Worm (Caenorhabditis elegans) whole organism, late embryonic: ENCODE data around the gene tos-1.

ENCODE experiments used
- F13H6.1 ChIP-seq: sonication (generic microtip); optimal IDR thresholded peaks from 2 replicates; lab custom pipeline; 2016; ENCODE audit warnings: missing genetic modification characterization, missing compliant biosample characterization
- K02D7.2 ChIP-seq: sonication (generic microtip); optimal IDR thresholded peaks from 2 replicates; lab custom pipeline; 2017; ENCODE audit warnings: mild to moderate bottlenecking, missing genetic modification characterization, missing compliant biosample characterization
- K09A11.1 ChIP-seq: sonication (generic microtip); optimal IDR thresholded peaks from 2 replicates; lab custom pipeline; 2017; ENCODE audit warnings: antibody characterized with exemption, mild to moderate bottlenecking, missing genetic modification characterization, missing compliant biosample characterization; ENCODE audit not compliant: insufficient read depth
- T23F11.4 ChIP-seq: fragments of 200-800 bp; sonication (Bioruptor generic); optimal IDR thresholded peaks from 2 replicates; lab custom pipeline; 2018; ENCODE audit warnings: mild to moderate bottlenecking, missing genetic modification characterization, missing compliant biosample characterization
- Y22D7AL.16 ChIP-seq: sonication (generic microtip); optimal IDR thresholded peaks from 2 replicates; lab custom pipeline; 2016; ENCODE audit warnings: missing genetic modification characterization, missing compliant biosample characterization
- ama-1 ChIP-seq: fragments of 150-350 bp; optimal IDR thresholded peaks from 2 replicates; lab custom pipeline; 2014
- ceh-14 ChIP-seq: sonication (generic microtip); optimal IDR thresholded peaks from 2 replicates; lab custom pipeline; 2016; ENCODE audit warnings: missing genotype, missing genetic modification characterization, missing compliant biosample characterization
- ceh-2 ChIP-seq: sonication (generic microtip); optimal IDR thresholded peaks from 2 replicates; lab custom pipeline; 2016; ENCODE audit warnings: missing genotype, missing genetic modification characterization, missing compliant biosample characterization
- ceh-22 ChIP-seq: sonication (generic microtip); optimal IDR thresholded peaks from 2 replicates; lab custom pipeline; 2017; ENCODE audit warnings: missing biosample characterization, missing genetic modification characterization
- ceh-30 ChIP-seq: fragments of 150-350 bp; optimal IDR thresholded peaks from 2 replicates; lab custom pipeline; 2014; ENCODE audit warnings: missing biosample characterization, missing genetic modification characterization
- ceh-31 ChIP-seq: sonication (generic microtip); optimal IDR thresholded peaks from 2 replicates; lab custom pipeline; 2016; ENCODE audit warnings: missing genetic modification characterization, missing compliant biosample characterization
- ceh-45 ChIP-seq: fragments of 200-800 bp; sonication (Bioruptor generic); IDR thresholded peaks from 2 replicates; pipeline ENCODE4 v1.3.6; 2022; ENCODE audit warnings: missing genetic modification reagents, missing genetic modification characterization, missing compliant biosample characterization
- ceh-48 ChIP-seq: sonication (generic microtip); optimal IDR thresholded peaks from 2 replicates; lab custom pipeline; 2016; ENCODE audit warnings: missing genetic modification characterization, inconsistent platforms, missing compliant biosample characterization
- ceh-6 ChIP-seq: fragments of 200-800 bp; sonication (Bioruptor generic); optimal IDR thresholded peaks from 2 replicates; lab custom pipeline; 2018; ENCODE audit warnings: mild to moderate bottlenecking, missing genetic modification characterization, missing compliant biosample characterization
- ceh-9 ChIP-seq: sonication (generic microtip); optimal IDR thresholded peaks from 2 replicates; lab custom pipeline; 2016; ENCODE audit warnings: mild to moderate bottlenecking, missing genetic modification characterization, inconsistent platforms, missing compliant biosample characterization
- dmd-4 ChIP-seq: sonication (generic microtip); optimal IDR thresholded peaks from 2 replicates; lab custom pipeline; 2016; ENCODE audit warnings: borderline replicate concordance, missing genetic modification characterization, missing compliant biosample characterization
- ets-4 ChIP-seq: sonication (generic microtip); optimal IDR thresholded peaks from 2 replicates; lab custom pipeline; 2016; ENCODE audit warnings: missing genetic modification characterization, missing compliant biosample characterization
- fkh-10 ChIP-seq: fragments of 150-350 bp; optimal IDR thresholded peaks from 2 replicates; lab custom pipeline; 2014; ENCODE audit warnings: missing biosample characterization, missing genetic modification reagents, missing genetic modification characterization
- fkh-6 ChIP-seq: sonication (generic microtip); optimal IDR thresholded peaks from 2 replicates; lab custom pipeline; 2016; ENCODE audit warnings: missing genetic modification characterization, missing compliant biosample characterization
- gmeb-2 ChIP-seq: sonication (generic microtip); optimal IDR thresholded peaks from 2 replicates; lab custom pipeline; 2016; ENCODE audit warnings: missing genetic modification characterization, inconsistent platforms, missing compliant biosample characterization
- hlh-13 ChIP-seq: fragments of 200-800 bp; sonication (Bioruptor generic); optimal IDR thresholded peaks from 2 replicates; lab custom pipeline; 2018; ENCODE audit warnings: mild to moderate bottlenecking, missing genetic modification characterization, missing compliant biosample characterization
- hlh-15 ChIP-seq: sonication (generic microtip); optimal IDR thresholded peaks from 2 replicates; lab custom pipeline; 2016; ENCODE audit warnings: missing genetic modification characterization, missing compliant biosample characterization
- lin-11 ChIP-seq: fragments of 200-800 bp; sonication (Bioruptor generic); optimal IDR thresholded peaks from 2 replicates; lab custom pipeline; 2018; ENCODE audit warnings: mild to moderate bottlenecking, missing genetic modification characterization, missing compliant biosample characterization
- nfya-1 ChIP-seq: sonication (generic microtip); optimal IDR thresholded peaks from 2 replicates; lab custom pipeline; 2017; ENCODE audit warnings: missing genetic modification characterization, mild to moderate bottlenecking, missing compliant biosample characterization, antibody characterized with exemption, moderate library complexity
- nhr-11 ChIP-seq: fragments of 150-350 bp; optimal IDR thresholded peaks from 2 replicates; lab custom pipeline; 2014; ENCODE audit warnings: missing biosample characterization, missing genetic modification characterization
- nhr-232 ChIP-seq: sonication (generic microtip); optimal IDR thresholded peaks from 2 replicates; lab custom pipeline; 2016; ENCODE audit warnings: missing genetic modification characterization, missing compliant biosample characterization
- npax-4 ChIP-seq: sonication (generic microtip); optimal IDR thresholded peaks from 2 replicates; lab custom pipeline; 2016; ENCODE audit warnings: missing genetic modification characterization, missing compliant biosample characterization
- pag-3 ChIP-seq: sonication (generic microtip); optimal IDR thresholded peaks from 2 replicates; lab custom pipeline; 2016; ENCODE audit warnings: missing compliant biosample characterization, missing genetic modification characterization, borderline replicate concordance
- pat-9 ChIP-seq: fragments of 200-800 bp; sonication (Bioruptor generic); optimal IDR thresholded peaks from 2 replicates; lab custom pipeline; 2018; ENCODE audit warnings: mild to moderate bottlenecking, missing genetic modification characterization, moderate library complexity, missing compliant biosample characterization
- pax-1 ChIP-seq: fragments of 150-350 bp; optimal IDR thresholded peaks from 2 replicates; lab custom pipeline; 2014; ENCODE audit warnings: missing biosample characterization, missing genetic modification characterization
- pha-2 ChIP-seq: sonication (generic microtip); optimal IDR thresholded peaks from 2 replicates; lab custom pipeline; 2017; ENCODE audit warnings: mild to moderate bottlenecking, missing genetic modification characterization, missing compliant biosample characterization
- pha-4 ChIP-seq: fragments of 150-350 bp; optimal IDR thresholded peaks from 2 replicates; lab custom pipeline; 2018; ENCODE audit warnings: missing biosample characterization, missing genetic modification reagents, missing genetic modification characterization
- pqm-1 ChIP-seq: sonication (generic microtip); optimal IDR thresholded peaks from 2 replicates; lab custom pipeline; 2016; ENCODE audit warnings: missing genetic modification characterization, missing compliant biosample characterization
- pros-1 ChIP-seq: fragments of 150-350 bp; optimal IDR thresholded peaks from 2 replicates; lab custom pipeline; 2014; ENCODE audit warnings: missing biosample characterization, missing genetic modification reagents, missing genetic modification characterization
- ref-2 ChIP-seq: sonication (generic microtip); optimal IDR thresholded peaks from 2 replicates; lab custom pipeline; 2016; ENCODE audit warnings: missing genetic modification characterization, missing compliant biosample characterization
- rnt-1 ChIP-seq: sonication (generic microtip); optimal IDR thresholded peaks from 2 replicates; lab custom pipeline; 2016; ENCODE audit warnings: missing genetic modification characterization, missing compliant biosample characterization
- sox-4 ChIP-seq: sonication (generic microtip); optimal IDR thresholded peaks from 2 replicates; lab custom pipeline; 2017; ENCODE audit warnings: mild to moderate bottlenecking, missing genetic modification characterization, inconsistent platforms, missing compliant biosample characterization
- syd-9 ChIP-seq: sonication (generic microtip); optimal IDR thresholded peaks from 2 replicates; lab custom pipeline; 2016; ENCODE audit warnings: mild to moderate bottlenecking, missing genetic modification characterization, moderate library complexity, missing compliant biosample characterization
- tbx-2 ChIP-seq: sonication (generic microtip); optimal IDR thresholded peaks from 2 replicates; lab custom pipeline; 2016; ENCODE audit warnings: missing genetic modification characterization, missing compliant biosample characterization
- tbx-7 ChIP-seq: sonication (generic microtip); optimal IDR thresholded peaks from 2 replicates; lab custom pipeline; 2016; ENCODE audit warnings: missing genotype, missing genetic modification characterization, missing compliant biosample characterization
- ttx-3 ChIP-seq: sonication (generic microtip); optimal IDR thresholded peaks from 2 replicates; lab custom pipeline; 2016; ENCODE audit warnings: missing genetic modification reagents, missing genetic modification characterization, missing compliant biosample characterization
- unc-55 ChIP-seq: sonication (generic microtip); optimal IDR thresholded peaks from 2 replicates; lab custom pipeline; 2017; ENCODE audit warnings: missing biosample characterization, missing genetic modification reagents, missing genetic modification characterization
- unc-86 ChIP-seq: sonication (generic microtip); optimal IDR thresholded peaks from 2 replicates; lab custom pipeline; 2016; ENCODE audit warnings: missing genetic modification characterization, missing compliant biosample characterization
- zip-5 ChIP-seq: sonication (generic microtip); optimal IDR thresholded peaks from 2 replicates; lab custom pipeline; 2016; ENCODE audit warnings: missing genetic modification characterization, missing compliant biosample characterization

tos-1 gene

ce11 chrV:9328670-9329069 lies 15.3 kb downstream of the tos-1 start, which contains the start of gene K07B1.4:
TSS of gene K07B1.4 (plus strand) at chrV:9328970.
- TF ChIP-seq ceh-2 = no peak
- TF ChIP-seq ceh-31 (tag; lab: Kevin White, UChicago) = no peak
- TF ChIP-seq ceh-30 (tag; lab: Kevin White, UChicago) = no peak
- TF ChIP-seq tbx-2 (tag; lab: Kevin White, UChicago) = no peak
- TF ChIP-seq pha-4 = no peak
- no peak for TF ChIP-seq pros-1
- no peak for TF ChIP-seq ets-4 (tag; lab: Kevin White, UChicago)
- TF ChIP-seq hlh-15 (tag; lab: Kevin White, UChicago) = no peak
- no peak for TF ChIP-seq pqm-1 (tag; lab: Kevin White, UChicago)
- no peak for TF ChIP-seq ceh-48 (tag; lab: Kevin White, UChicago)
- TF ChIP-seq fkh-6 (tag; lab: Kevin White, UChicago) = no peak
- TF ChIP-seq pha-2 (tag; lab: Kevin White, UChicago) = no peak
- no peak for TF ChIP-seq fkh-10 (GFP tag; lab: Kevin White, UChicago)
- no peak for TF ChIP-seq npax-4
- TF ChIP-seq ref-2 (tag; lab: Kevin White, UChicago) = no peak
- TF ChIP-seq F13H6.1 (tag; lab: Kevin White, UChicago) = no peak
- TF ChIP-seq ceh-14 (tag; lab: Kevin White, UChicago) = no peak
- no peak for TF ChIP-seq ama-1 (lab: Kevin White, UChicago)
- no peak for TF ChIP-seq lin-11 (tag; lab: Kevin White, UChicago)
- no peak for TF ChIP-seq ceh-6 (GFP tag; lab: Kevin White, UChicago)

- TF ChIP-seq F13H6.1 (tag; lab: Kevin White, UChicago) = no peak
- TF ChIP-seq rnt-1 (tag; lab: Kevin White, UChicago) = no peak
- TF ChIP-seq ceh-2 = no peak
Observed at ce11 chrV:9327691-9328090, 16.3 kb downstream of the tos-1 start.

DNA sequence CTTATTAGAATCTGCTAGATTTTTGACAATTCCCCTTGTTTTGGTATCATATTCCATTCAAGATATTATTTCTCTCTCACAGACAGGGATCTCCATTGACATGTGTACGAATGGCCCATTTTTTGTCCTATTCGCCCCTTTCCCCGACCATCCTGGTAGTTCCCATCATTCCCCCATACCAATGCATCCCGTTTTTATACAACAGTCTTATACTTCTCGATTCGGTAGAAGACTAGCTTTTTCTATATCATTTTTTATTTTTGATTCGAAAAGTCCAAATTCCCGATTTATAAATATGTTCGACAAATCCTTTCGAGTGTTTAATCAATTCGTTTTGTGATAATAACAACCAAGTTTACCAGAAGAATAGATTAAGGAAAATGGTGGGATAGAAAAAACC lies 17.1 kb downstream of the tos-1 start:
- TF ChIP-seq nhr-232 (tag; lab: Kevin White, UChicago) = no peak
- TF ChIP-seq ceh-9 (tag; lab: Kevin White, UChicago) = no peak
- no peak for TF ChIP-seq pax-1 (tag; lab: Kevin White, UChicago)
- TF ChIP-seq npax-4 = no peak
- no peak for TF ChIP-seq pqm-1 (tag; lab: Kevin White, UChicago)
- no peak for TF ChIP-seq unc-86 (tag; lab: Kevin White, UChicago)
- no peak for TF ChIP-seq pat-9
- no peak for TF ChIP-seq dmd-4 (tag; lab: Kevin White, UChicago)
- TF ChIP-seq nhr-11 (tag; lab: Kevin White, UChicago) = no peak
- no peak for TF ChIP-seq ttx-3
- TF ChIP-seq T23F11.4 (GFP tag; lab: Kevin White, UChicago) = no peak
- no peak for TF ChIP-seq ceh-2
- TF ChIP-seq unc-55 (GFP tag; lab: Kevin White, UChicago) = no peak
- no peak for TF ChIP-seq sox-4
- TF ChIP-seq tbx-7 (tag; lab: Kevin White, UChicago) = no peak
- no peak for TF ChIP-seq ceh-14 (tag; lab: Kevin White, UChicago)
- no peak for TF ChIP-seq tbx-2 (tag; lab: Kevin White, UChicago)

- TF ChIP-seq npax-4 (no peak), ceh-22 (no peak), K02D7.2 (tag; lab: Kevin White, UChicago) (no peak), gmeb-2 (tag; lab: Kevin White, UChicago) (no peak), K09A11.1 (tag; lab: Kevin White, UChicago) (no peak), hlh-15 (tag; lab: Kevin White, UChicago) (no peak), ref-2 (tag; lab: Kevin White, UChicago) (no peak), syd-9 (no peak), pag-3 (tag; lab: Kevin White, UChicago) (no peak), Y22D7AL.16 (no peak), zip-5 (no peak), fkh-10 (GFP tag; lab: Kevin White, UChicago) (no peak), hlh-13 (GFP tag; lab: Kevin White, UChicago) (no peak), ceh-30 (tag; lab: Kevin White, UChicago) (no peak), tbx-7 (tag; lab: Kevin White, UChicago) (no peak), ceh-45 (GFP tag; lab: Robert Waterston, UW) (no peak), ceh-9 (tag; lab: Kevin White, UChicago) (no peak), unc-55 (GFP tag; lab: Kevin White, UChicago) (no peak), nfya-1 (tag; lab: Kevin White, UChicago) (no peak)
Observed at ce11 chrV:9324167-9324566, 19.8 kb downstream of the tos-1 start.
